Fruit fly (Drosophila melanogaster): Measurements from ENCODE around the gene CG13065.

DNA sequence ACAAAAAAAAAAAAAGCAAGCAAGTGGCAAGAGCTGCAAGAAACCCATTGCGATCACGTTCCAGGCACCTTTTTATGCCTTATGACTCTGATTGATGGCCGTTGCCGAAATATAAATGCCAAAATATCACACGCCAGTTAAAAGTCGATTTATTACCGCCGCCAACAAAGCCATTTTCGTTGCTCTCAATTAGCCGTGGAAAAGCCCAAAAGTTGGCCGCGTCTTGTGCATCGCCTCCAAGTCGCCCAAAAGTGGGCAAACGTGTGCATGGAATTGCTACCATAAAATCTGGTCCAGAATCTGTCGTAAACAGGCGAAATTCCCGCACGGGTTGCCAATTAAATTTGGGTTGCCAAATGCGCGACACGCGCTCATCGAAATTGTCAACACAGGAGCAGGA lies 14.4 kb downstream of the CG13065 start:
- TF ChIP-seq scrt (GFP tag; optimal IDR thresholded peaks at IDR 0.05): no peak
- no peak for TF ChIP-seq CG17829 (tag; optimal IDR thresholded peaks at IDR 0.05)
